Worm (Caenorhabditis elegans): ENCODE data around the gene F23F12.12.

DNA sequence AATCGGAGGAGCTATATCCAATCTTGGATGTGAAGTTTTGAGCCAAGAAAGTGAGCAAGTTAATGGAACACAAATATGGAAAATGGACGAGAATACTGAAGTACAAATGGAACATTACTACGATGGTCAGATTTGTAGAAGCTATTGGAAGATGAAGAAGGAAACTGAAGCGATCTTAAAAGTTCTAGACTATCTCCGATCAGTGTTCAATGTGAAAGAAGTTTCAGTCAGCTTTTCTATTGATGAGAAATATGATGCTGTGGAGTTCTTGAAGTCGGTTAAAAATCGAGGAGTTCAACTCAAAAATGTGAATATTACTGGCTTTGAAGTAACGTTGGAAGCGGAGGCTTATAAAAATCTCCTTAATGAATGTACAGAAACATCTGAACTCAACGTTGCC is 8.8 kb upstream of the F23F12.12 start:
- no peak for TF ChIP-seq dao-5 (tag; optimal IDR thresholded peaks at IDR 0.05)
- TF ChIP-seq W03F9.2 (tag; optimal IDR thresholded peaks at IDR 0.05), result no peak
- no peak for TF ChIP-seq him-1 (tag; optimal IDR thresholded peaks at IDR 0.05)
